Fruit fly (Drosophila melanogaster) whole organism, embryonic: Measurements from ENCODE around the gene Gnf1.
A peak's percentile ranks its signal among the peaks of the same experiment; 100 is the strongest.

Source experiments
- Antp ChIP-seq: fragments of 200-800 bp; sonication (Bioruptor generic); optimal IDR thresholded peaks from 3 replicates; lab custom pipeline; 2016; ENCODE audit warnings: missing biosample characterization, missing genetic modification characterization
- CG10209 ChIP-seq: fragments of 200-800 bp; sonication (Bioruptor generic); optimal IDR thresholded peaks from 3 replicates; lab custom pipeline; 2017; ENCODE audit warnings: missing biosample characterization, mild to moderate bottlenecking, missing genetic modification characterization, missing genetic modification reagents
- CG10654 ChIP-seq: fragments of 200-800 bp; sonication (Bioruptor generic); optimal IDR thresholded peaks from 2 replicates; lab custom pipeline; 2016; ENCODE audit warnings: missing biosample characterization, missing genetic modification characterization
- CG11723 ChIP-seq: fragments of 200-800 bp; sonication (Bioruptor generic); optimal IDR thresholded peaks from 2 replicates; lab custom pipeline; 2017; ENCODE audit warnings: missing biosample characterization, mild to moderate bottlenecking, missing genetic modification characterization
- CG12104 ChIP-seq: fragments of 200-800 bp; sonication (Bioruptor generic); optimal IDR thresholded peaks from 3 replicates; lab custom pipeline; 2016; ENCODE audit warnings: missing biosample characterization, missing genetic modification characterization
- CG12155 ChIP-seq: fragments of 200-800 bp; sonication (Bioruptor generic); optimal IDR thresholded peaks from 3 replicates; lab custom pipeline; 2016; ENCODE audit warnings: missing biosample characterization, missing genetic modification characterization
- CG12299 ChIP-seq: fragments of 200-800 bp; sonication (Bioruptor generic); optimal IDR thresholded peaks from 2 replicates; lab custom pipeline; 2018; ENCODE audit warnings: missing biosample characterization, mild to moderate bottlenecking, missing genetic modification characterization
- CG12391 ChIP-seq: fragments of 200-800 bp; sonication (Bioruptor generic); optimal IDR thresholded peaks from 3 replicates; lab custom pipeline; 2018; ENCODE audit warnings: missing biosample characterization, mild to moderate bottlenecking, missing genetic modification characterization, moderate library complexity
- CG12942 ChIP-seq: fragments of 200-800 bp; sonication (Bioruptor generic); optimal IDR thresholded peaks from 3 replicates; lab custom pipeline; 2016; ENCODE audit warnings: missing biosample characterization, missing genetic modification characterization
- CG14441 ChIP-seq: fragments of 200-800 bp; sonication (Bioruptor generic); IDR thresholded peaks from 2 replicates; pipeline ENCODE4 v1.3.6; 2022; ENCODE audit warnings: missing biosample characterization, missing genetic modification characterization
- CG1529 ChIP-seq: fragments of 200-800 bp; sonication (Bioruptor generic); optimal IDR thresholded peaks from 3 replicates; lab custom pipeline; 2018; ENCODE audit warnings: missing biosample characterization, missing genetic modification characterization
- CG1647 ChIP-seq: fragments of 200-800 bp; sonication (Bioruptor generic); optimal IDR thresholded peaks from 3 replicates; lab custom pipeline; 2016; ENCODE audit warnings: missing biosample characterization, missing genetic modification characterization
- CG17361 ChIP-seq: fragments of 200-800 bp; sonication (Bioruptor generic); IDR thresholded peaks from 3 replicates; pipeline ENCODE4 v1.3.6; 2022; ENCODE audit warnings: missing biosample characterization, missing genetic modification characterization
- CG17829 ChIP-seq: fragments of 200-800 bp; optimal IDR thresholded peaks from 2 replicates; lab custom pipeline; 2019; ENCODE audit warnings: missing biosample characterization, mild to moderate bottlenecking, missing genetic modification characterization, moderate library complexity
- CG33213 ChIP-seq: fragments of 200-800 bp; sonication (Bioruptor generic); optimal IDR thresholded peaks from 3 replicates; lab custom pipeline; 2016; ENCODE audit warnings: missing biosample characterization, missing genetic modification characterization
- CG6254 ChIP-seq: fragments of 200-800 bp; sonication (Bioruptor generic); optimal IDR thresholded peaks from 3 replicates; lab custom pipeline; 2017; ENCODE audit warnings: mild to moderate bottlenecking, missing biosample characterization, missing genetic modification reagents, missing genetic modification characterization
- CG7987 ChIP-seq: fragments of 200-800 bp; sonication (Bioruptor generic); optimal IDR thresholded peaks from 2 replicates; lab custom pipeline; 2018; ENCODE audit warnings: missing biosample characterization, mild to moderate bottlenecking, missing genetic modification characterization, moderate library complexity
- D19A ChIP-seq: fragments of 200-800 bp; optimal IDR thresholded peaks from 3 replicates; lab custom pipeline; 2019; ENCODE audit warnings: missing biosample characterization, mild to moderate bottlenecking, missing genetic modification characterization, moderate library complexity
- Dbx ChIP-seq: fragments of 200-800 bp; sonication (Bioruptor generic); IDR thresholded peaks from 3 replicates; pipeline ENCODE4 v1.3.6; 2022; ENCODE audit warnings: missing biosample characterization, missing genetic modification characterization
- Eip74EF ChIP-seq, 2 experiments: fragments of 200-800 bp in 1 of 2; fragments of >200 bp in 1 of 2; sonication (Bioruptor generic) in 1 of 2; optimal IDR thresholded peaks; 2 replicates each; lab custom pipeline; 2017 to 2019; ENCODE audit warnings: missing biosample characterization in 2 of 2, missing genetic modification characterization in 2 of 2, mild to moderate bottlenecking in 1 of 2, moderate library complexity in 1 of 2
- Gug ChIP-seq: fragments of 200-800 bp; sonication (Bioruptor generic); IDR thresholded peaks from 4 replicates; pipeline ENCODE4 v1.3.6; 2022; ENCODE audit warnings: missing biosample characterization, missing genetic modification characterization
- HHEX ChIP-seq: fragments of 200-800 bp; sonication (Bioruptor generic); optimal IDR thresholded peaks from 3 replicates; lab custom pipeline; 2017; ENCODE audit warnings: missing biosample characterization, mild to moderate bottlenecking, missing genetic modification characterization, missing genetic modification reagents
- HmgD ChIP-seq: fragments of 200-800 bp; sonication (Bioruptor generic); optimal IDR thresholded peaks from 3 replicates; lab custom pipeline; 2016; ENCODE audit warnings: missing biosample characterization, missing genetic modification characterization
- Hr51 ChIP-seq, 2 experiments: fragments of 200-800 bp; sonication (Bioruptor generic); optimal IDR thresholded peaks; 2 replicates in 1 of 2; 3 replicates in 1 of 2; lab custom pipeline; 2016 to 2018; ENCODE audit warnings: missing biosample characterization in 2 of 2, missing genetic modification characterization in 2 of 2, mild to moderate bottlenecking in 1 of 2, moderate library complexity in 1 of 2
- Hsf ChIP-seq: fragments of 200-800 bp; sonication (Bioruptor generic); optimal IDR thresholded peaks from 3 replicates; lab custom pipeline; 2016; ENCODE audit warnings: missing biosample characterization, missing genetic modification characterization
- NC2β ChIP-seq: fragments of 200-800 bp; sonication (Bioruptor generic); optimal IDR thresholded peaks from 2 replicates; lab custom pipeline; 2016; ENCODE audit warnings: missing biosample characterization, missing genetic modification characterization
- Opbp ChIP-seq: fragments of 200-800 bp; sonication (Bioruptor generic); IDR thresholded peaks from 3 replicates; pipeline ENCODE4 v1.3.6; 2022; ENCODE audit warnings: missing biosample characterization, missing genetic modification characterization; ENCODE audit not compliant: partially characterized antibody
- PHDP ChIP-seq: fragments of 200-800 bp; sonication (Bioruptor generic); optimal IDR thresholded peaks from 3 replicates; lab custom pipeline; 2018; ENCODE audit warnings: missing biosample characterization, mild to moderate bottlenecking, missing genetic modification characterization, moderate library complexity
- Scr ChIP-seq: fragments of 200-800 bp; sonication (Bioruptor generic); IDR thresholded peaks from 2 replicates; pipeline ENCODE4 v1.3.6; 2022; ENCODE audit warnings: missing biosample characterization, missing genetic modification characterization; ENCODE audit not compliant: partially characterized antibody
- cas ChIP-seq: fragments of 200-800 bp; sonication (Bioruptor generic); IDR thresholded peaks from 2 replicates; pipeline ENCODE4 v1.3.6; 2022; ENCODE audit warnings: missing biosample characterization, missing genetic modification characterization
- caup ChIP-seq: fragments of 200-800 bp; sonication (Bioruptor generic); optimal IDR thresholded peaks from 3 replicates; lab custom pipeline; 2017; ENCODE audit warnings: missing biosample characterization, mild to moderate bottlenecking, missing genetic modification characterization, moderate library complexity; ENCODE audit not compliant: severe bottlenecking
- chinmo ChIP-seq: fragments of 200-800 bp; sonication (Bioruptor generic); IDR thresholded peaks from 4 replicates; pipeline ENCODE4 v1.3.6; 2022; ENCODE audit warnings: missing biosample characterization, missing genetic modification characterization; ENCODE audit not compliant: partially characterized antibody
- gcm ChIP-seq: fragments of 200-800 bp; sonication (Bioruptor generic); optimal IDR thresholded peaks from 2 replicates; lab custom pipeline; 2019; ENCODE audit warnings: missing biosample characterization, mild to moderate bottlenecking, missing genetic modification characterization, moderate library complexity
- grau ChIP-seq: fragments of 200-800 bp; optimal IDR thresholded peaks from 3 replicates; lab custom pipeline; 2019; ENCODE audit warnings: missing biosample characterization, mild to moderate bottlenecking, missing genetic modification characterization, moderate library complexity
- ham ChIP-seq: fragments of 200-800 bp; sonication (Bioruptor generic); IDR thresholded peaks from 2 replicates; pipeline ENCODE4 v1.3.6; 2022; ENCODE audit warnings: missing biosample characterization, missing genetic modification characterization
- nau ChIP-seq: fragments of 200-800 bp; sonication (Bioruptor generic); optimal IDR thresholded peaks from 3 replicates; lab custom pipeline; 2017; ENCODE audit warnings: missing biosample characterization, mild to moderate bottlenecking, missing genetic modification characterization, missing genetic modification reagents
- nom ChIP-seq: fragments of 200-800 bp; sonication (Bioruptor generic); optimal IDR thresholded peaks from 2 replicates; lab custom pipeline; 2017; ENCODE audit warnings: missing biosample characterization, missing genetic modification characterization, mild to moderate bottlenecking, moderate library complexity, missing genetic modification reagents
- p53 ChIP-seq: fragments of 200-800 bp; sonication (Bioruptor generic); optimal IDR thresholded peaks from 2 replicates; lab custom pipeline; 2016; ENCODE audit warnings: missing biosample characterization, missing genetic modification characterization
- pzg ChIP-seq: fragments of 200-800 bp; sonication (Bioruptor generic); optimal IDR thresholded peaks from 3 replicates; lab custom pipeline; 2018; ENCODE audit warnings: missing biosample characterization, mild to moderate bottlenecking, missing genetic modification characterization, moderate library complexity
- repo ChIP-seq: fragments of 200-800 bp; sonication (Bioruptor generic); optimal IDR thresholded peaks from 2 replicates; lab custom pipeline; 2016; ENCODE audit warnings: missing biosample characterization, missing genetic modification characterization
- slbo ChIP-seq: fragments of 200-800 bp; sonication (Bioruptor generic); IDR thresholded peaks from 2 replicates; pipeline ENCODE4 v1.3.6; 2022; ENCODE audit warnings: missing biosample characterization, missing genetic modification characterization
- sna ChIP-seq: fragments of 200-800 bp; sonication (Bioruptor generic); IDR thresholded peaks from 2 replicates; pipeline ENCODE4 v1.3.6; 2022; ENCODE audit warnings: missing biosample characterization, missing genetic modification characterization; ENCODE audit not compliant: partially characterized antibody
- ssp ChIP-seq: fragments of 200-800 bp; sonication (Bioruptor generic); IDR thresholded peaks from 2 replicates; pipeline ENCODE4 v1.3.6; 2022; ENCODE audit warnings: missing biosample characterization, missing genetic modification characterization
- stwl ChIP-seq: fragments of 200-800 bp; sonication (Bioruptor generic); optimal IDR thresholded peaks from 3 replicates; lab custom pipeline; 2018; ENCODE audit warnings: missing biosample characterization, mild to moderate bottlenecking, missing genetic modification characterization, moderate library complexity
- sug ChIP-seq: fragments of 200-800 bp; optimal IDR thresholded peaks from 2 replicates; lab custom pipeline; 2019; ENCODE audit warnings: missing biosample characterization, mild to moderate bottlenecking, missing genetic modification characterization, moderate library complexity
- tap ChIP-seq: fragments of 200-800 bp; optimal IDR thresholded peaks from 3 replicates; lab custom pipeline; 2019; ENCODE audit warnings: missing biosample characterization, mild to moderate bottlenecking, missing genetic modification characterization, moderate library complexity
- tgo ChIP-seq: fragments of 200-800 bp; sonication (Bioruptor generic); IDR thresholded peaks from 3 replicates; pipeline ENCODE4 v1.3.6; 2022; ENCODE audit warnings: missing biosample characterization, missing genetic modification characterization
- unc-4 ChIP-seq: fragments of 200-800 bp; sonication (Bioruptor generic); IDR thresholded peaks from 2 replicates; pipeline ENCODE4 v1.3.6; 2022; ENCODE audit warnings: missing biosample characterization, missing genetic modification characterization; ENCODE audit not compliant: partially characterized antibody
- vvl ChIP-seq: fragments of 200-800 bp; sonication (Bioruptor generic); IDR thresholded peaks from 2 replicates; pipeline ENCODE4 v1.3.6; 2022; ENCODE audit warnings: missing biosample characterization, missing genetic modification characterization

Gene Gnf1

DNA sequence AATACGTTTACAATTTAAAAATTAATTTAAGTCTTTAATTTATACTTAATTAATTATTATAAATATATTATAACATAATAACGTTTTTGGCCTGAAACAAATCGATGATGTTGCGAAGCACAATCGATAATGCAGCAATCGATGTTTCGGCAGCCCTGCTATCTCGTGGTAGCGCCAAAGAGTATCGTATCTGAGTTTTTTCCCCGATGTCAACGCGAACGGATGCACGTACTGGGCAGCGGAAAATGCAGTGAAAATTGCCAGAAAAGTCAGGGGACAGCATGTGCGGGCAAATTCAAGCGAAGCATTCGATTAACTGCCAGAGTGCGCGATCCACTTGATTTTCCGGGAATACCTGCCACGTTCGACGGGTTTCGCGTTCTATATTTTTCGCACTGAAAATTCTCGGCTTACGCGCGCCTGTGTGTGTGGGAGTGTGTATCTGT, 4.0 kb downstream of the Gnf1 start, which contains the start of gene Cdep (continued):
- TF ChIP-seq Hr51 (GFP tag; optimal IDR thresholded peaks at IDR 0.05; lab: Kevin White, UChicago) (peak in 1 of 2 experiments; percentile 45), caup (peak; percentile 60), Scr (GFP tag; lab: Robert Waterston, UW) (peak; percentile 95), sug (tag; lab: Kevin White, UChicago) (peak; percentile 20), repo (peak; percentile 29), stwl (peak; percentile 86), CG1529 (GFP tag; lab: Kevin White, UChicago) (peak; percentile 28), tap (peak; percentile 51), tgo (GFP tag; lab: Robert Waterston, UW) (no peak), HHEX (peak; percentile 42), CG1647 (GFP tag; lab: Kevin White, UChicago) (no peak), ham (GFP tag; lab: Robert Waterston, UW) (no peak), nau (GFP tag; lab: Kevin White, UChicago) (no peak), D19A (tag; lab: Kevin White, UChicago) (peak; percentile 65), chinmo (GFP tag; lab: Robert Waterston, UW) (peak; percentile 93), CG33213 (GFP tag; lab: Kevin White, UChicago) (no peak), HmgD (GFP tag; lab: Kevin White, UChicago) (peak; percentile 34), CG10209 (GFP tag; lab: Kevin White, UChicago) (peak; percentile 12), PHDP (peak; percentile 36), sna (GFP tag; lab: Robert Waterston, UW) (peak; percentile 95), CG14441 (GFP tag; lab: Robert Waterston, UW) (0 out of 2 replicates have a peak, but pooled peaks have one; percentile 23), nom (GFP tag; lab: Kevin White, UChicago) (peak; percentile 50), Gug (GFP tag; lab: Robert Waterston, UW) (peak; percentile 31; the same call in 1 of the 4 replicates), p53 (GFP tag; lab: Kevin White, UChicago) (no peak), pzg (peak; percentile 78), CG10654 (GFP tag; lab: Kevin White, UChicago) (peak; percentile 13), Hsf (peak; percentile 7), CG12299 (tag; lab: Kevin White, UChicago) (peak; percentile 59), CG12391 (tag; lab: Kevin White, UChicago) (peak; percentile 67), CG11723 (GFP tag; lab: Kevin White, UChicago) (peak; percentile 3), CG17361 (GFP tag; lab: Robert Waterston, UW) (peak; percentile 34; the same call in 1 of the 3 replicates), Antp (no peak), slbo (GFP tag; lab: Robert Waterston, UW) (peak; percentile 36; the same call in 1 of the 2 replicates), Opbp (GFP tag; lab: Robert Waterston, UW) (peak; percentile 95), grau (tag; lab: Kevin White, UChicago) (peak; percentile 53), CG6254 (GFP tag; lab: Kevin White, UChicago) (peak; percentile 65), Dbx (GFP tag; lab: Robert Waterston, UW) (peak; percentile 67; the same call in 2 of the 3 replicates), vvl (GFP tag; lab: Robert Waterston, UW) (peak; percentile 60), NC2β (peak; percentile 6), Eip74EF (GFP tag; optimal IDR thresholded peaks at IDR 0.05; lab: Kevin White, UChicago) (no peak), CG12104 (GFP tag; lab: Kevin White, UChicago) (no peak), CG12942 (GFP tag; lab: Kevin White, UChicago) (peak; percentile 4), CG7987 (GFP tag; lab: Kevin White, UChicago) (peak; percentile 65), CG12155 (GFP tag; lab: Kevin White, UChicago) (peak; percentile 7), CG17829 (peak; percentile 74), unc-4 (GFP tag; lab: Robert Waterston, UW) (peak; percentile 93), cas (peak; percentile 43; the same call in 1 of the 2 replicates), gcm (peak; percentile 43), ssp (0 out of 2 replicates have a peak, but pooled peaks have one; percentile 13)
